Worm (Caenorhabditis elegans): ENCODE measurements around the gene stip-1.
A peak's percentile ranks its signal among the peaks of the same experiment; 100 is the strongest.

stip-1 gene

ce11 chrII:10388041-10388706 lies 38.4 kb upstream of the stip-1 start:
- TF ChIP-seq peb-1 (tag; optimal IDR thresholded peaks at IDR 0.05) (no peak), lin-39 (tag; optimal IDR thresholded peaks at IDR 0.05) (no peak), nhr-129 (tag; optimal IDR thresholded peaks at IDR 0.05) (peak; percentile 27), R02D3.7 (tag; optimal IDR thresholded peaks at IDR 0.05) (peak; percentile 94), nhr-6 (tag; optimal IDR thresholded peaks at IDR 0.05) (peak; percentile 32), mdl-1 (tag; optimal IDR thresholded peaks at IDR 0.05) (no peak), ceh-82 (tag; optimal IDR thresholded peaks at IDR 0.05) (no peak), mab-5 (tag; optimal IDR thresholded peaks at IDR 0.05) (peak; percentile 41), unc-39 (tag; optimal IDR thresholded peaks at IDR 0.05) (no peak), unc-62 (GFP tag; optimal IDR thresholded peaks at IDR 0.05) (no peak), ztf-1 (GFP tag; conservative IDR thresholded peaks at IDR 0.05) (no peak), elt-1 (tag; optimal IDR thresholded peaks at IDR 0.05) (no peak), dmd-4 (tag; optimal IDR thresholded peaks at IDR 0.05) (no peak), nhr-10 (tag; optimal IDR thresholded peaks at IDR 0.05) (no peak), ama-1 (optimal IDR thresholded peaks at IDR 0.05) (peak; percentile 50), zag-1 (tag; optimal IDR thresholded peaks at IDR 0.05) (no peak), fos-1 (tag; optimal IDR thresholded peaks at IDR 0.05) (peak; percentile 64), F13H6.1 (tag; optimal IDR thresholded peaks at IDR 0.05) (peak; percentile 79), Y55F3AM.14 (GFP tag; optimal IDR thresholded peaks at IDR 0.05) (no peak), sma-9 (GFP tag; optimal IDR thresholded peaks at IDR 0.05) (peak; percentile 67), sma-9 (tag; optimal IDR thresholded peaks at IDR 0.05) (no peak), lin-11 (tag; optimal IDR thresholded peaks at IDR 0.05) (peak; percentile 33), nhr-237 (tag; optimal IDR thresholded peaks at IDR 0.05) (no peak), ZK546.5 (tag; optimal IDR thresholded peaks at IDR 0.05) (peak; percentile 7), skn-1 (tag; optimal IDR thresholded peaks at IDR 0.05) (no peak), mbf-1 (tag; optimal IDR thresholded peaks at IDR 0.05) (no peak), C34F6.9 (tag; optimal IDR thresholded peaks at IDR 0.05) (peak; percentile 76), sem-4 (tag; optimal IDR thresholded peaks at IDR 0.05) (peak; percentile 90), gmeb-1 (tag; optimal IDR thresholded peaks at IDR 0.05) (peak; percentile 69), lin-13 (GFP tag; optimal IDR thresholded peaks at IDR 0.05) (peak; percentile 74), egl-27 (tag; optimal IDR thresholded peaks at IDR 0.05) (peak; percentile 31), nhr-77 (tag; optimal IDR thresholded peaks at IDR 0.05) (no peak), sma-3 (GFP tag; optimal IDR thresholded peaks at IDR 0.05) (peak; percentile 83), crh-2 (tag; optimal IDR thresholded peaks at IDR 0.05) (peak; percentile 73), nhr-25 (tag; optimal IDR thresholded peaks at IDR 0.05) (peak; percentile 76), nhr-21 (tag; optimal IDR thresholded peaks at IDR 0.05) (peak; percentile 58), nhr-11 (tag; optimal IDR thresholded peaks at IDR 0.05) (no peak), lsy-2 (tag; optimal IDR thresholded peaks at IDR 0.05) (peak; percentile 14 to 86), nhr-23 (tag; optimal IDR thresholded peaks at IDR 0.05) (no peak), aly-2 (tag; optimal IDR thresholded peaks at IDR 0.05) (no peak), unc-55 (GFP tag; optimal IDR thresholded peaks at IDR 0.05) (peak; percentile 75), ceh-16 (tag; optimal IDR thresholded peaks at IDR 0.05) (no peak), ztf-11 (tag; optimal IDR thresholded peaks at IDR 0.05) (no peak), elt-3 (tag; optimal IDR thresholded peaks at IDR 0.05) (no peak), ztf-4 (tag; optimal IDR thresholded peaks at IDR 0.05) (peak; percentile 75), alr-1 (tag; optimal IDR thresholded peaks at IDR 0.05) (no peak), blmp-1 (tag; optimal IDR thresholded peaks at IDR 0.05; ENCODE audit: insufficient read depth) (no peak), snpc-4 (tag; optimal IDR thresholded peaks at IDR 0.05) (peak; percentile 24), nhr-12 (tag; optimal IDR thresholded peaks at IDR 0.05) (no peak)

Measured in whole organism, L2 larva.